Worm (Caenorhabditis elegans) whole organism, early embryonic: ENCODE measurements around the gene C05D2.8.

ENCODE experiments used
- B0310.2 ChIP-seq: sonication (generic microtip); optimal IDR thresholded peaks from 2 replicates; lab custom pipeline; 2016; ENCODE audit warnings: mild to moderate bottlenecking, missing genetic modification characterization, missing compliant biosample characterization
- F13C5.2 ChIP-seq: sonication (generic microtip); optimal IDR thresholded peaks from 2 replicates; lab custom pipeline; 2017; ENCODE audit warnings: mild to moderate bottlenecking, missing genetic modification characterization, inconsistent platforms, missing compliant biosample characterization
- aly-1 ChIP-seq: sonication (generic microtip); optimal IDR thresholded peaks from 2 replicates; lab custom pipeline; 2016; ENCODE audit warnings: missing genetic modification characterization, missing compliant biosample characterization
- ama-1 ChIP-seq: fragments of 150-350 bp; optimal IDR thresholded peaks from 2 replicates; lab custom pipeline; 2014
- ceh-13 ChIP-seq: fragments of 200-800 bp; sonication (Bioruptor generic); optimal IDR thresholded peaks from 2 replicates; lab custom pipeline; 2018; ENCODE audit warnings: mild to moderate bottlenecking, missing genetic modification characterization, missing compliant biosample characterization
- ceh-36 ChIP-seq: sonication (generic microtip); optimal IDR thresholded peaks from 2 replicates; lab custom pipeline; 2016; ENCODE audit warnings: missing genetic modification characterization, inconsistent platforms, missing compliant biosample characterization
- ets-7 ChIP-seq: sonication (generic microtip); optimal IDR thresholded peaks from 2 replicates; lab custom pipeline; 2016; ENCODE audit warnings: missing genotype, missing genetic modification characterization, missing compliant biosample characterization
- flt-1 ChIP-seq: fragments of 200-800 bp; sonication (Bioruptor generic); IDR thresholded peaks from 2 replicates; pipeline ENCODE4 v1.3.6; 2022; ENCODE audit warnings: missing genetic modification characterization, missing compliant biosample characterization
- hmbx-1 ChIP-seq: sonication (generic microtip); optimal IDR thresholded peaks from 2 replicates; lab custom pipeline; 2016; ENCODE audit warnings: mild to moderate bottlenecking, missing genetic modification characterization, missing compliant biosample characterization
- hmg-4 ChIP-seq: fragments of 200-800 bp; sonication (Bioruptor generic); optimal IDR thresholded peaks from 2 replicates; lab custom pipeline; 2018; ENCODE audit warnings: mild to moderate bottlenecking, missing genetic modification characterization, missing compliant biosample characterization
- hnd-1 ChIP-seq: sonication (generic microtip); optimal IDR thresholded peaks from 2 replicates; lab custom pipeline; 2016; ENCODE audit warnings: missing genetic modification characterization, missing compliant biosample characterization
- pes-1 ChIP-seq: fragments of 200-800 bp; sonication (Bioruptor generic); IDR thresholded peaks from 2 replicates; pipeline ENCODE4 v1.3.6; 2022; ENCODE audit warnings: missing genetic modification reagents, missing genetic modification characterization, missing compliant biosample characterization
- scrt-1 ChIP-seq: fragments of 200-800 bp; sonication (Bioruptor generic); IDR thresholded peaks from 2 replicates; pipeline ENCODE4 v1.3.6; 2022; ENCODE audit warnings: missing genetic modification characterization, missing compliant biosample characterization
- sea-1 ChIP-seq: fragments of 200-800 bp; sonication (Bioruptor generic); conservative IDR thresholded peaks from 2 replicates; pipeline ENCODE4 v1.3.6; 2022; ENCODE audit warnings: missing genetic modification characterization, missing compliant biosample characterization
- tbx-11 ChIP-seq: fragments of 200-800 bp; sonication (Bioruptor generic); IDR thresholded peaks from 2 replicates; pipeline ENCODE4 v1.3.6; 2022; ENCODE audit warnings: missing genetic modification characterization, missing compliant biosample characterization
- tbx-37 ChIP-seq: fragments of 200-800 bp; sonication (Bioruptor generic); conservative IDR thresholded peaks from 2 replicates; pipeline ENCODE4 v1.3.6; 2022; ENCODE audit warnings: missing genetic modification reagents, missing genetic modification characterization, missing compliant biosample characterization
- tra-4 ChIP-seq: sonication (generic microtip); optimal IDR thresholded peaks from 2 replicates; lab custom pipeline; 2017; ENCODE audit warnings: missing genetic modification characterization, missing compliant biosample characterization

C05D2.8 gene

DNA sequence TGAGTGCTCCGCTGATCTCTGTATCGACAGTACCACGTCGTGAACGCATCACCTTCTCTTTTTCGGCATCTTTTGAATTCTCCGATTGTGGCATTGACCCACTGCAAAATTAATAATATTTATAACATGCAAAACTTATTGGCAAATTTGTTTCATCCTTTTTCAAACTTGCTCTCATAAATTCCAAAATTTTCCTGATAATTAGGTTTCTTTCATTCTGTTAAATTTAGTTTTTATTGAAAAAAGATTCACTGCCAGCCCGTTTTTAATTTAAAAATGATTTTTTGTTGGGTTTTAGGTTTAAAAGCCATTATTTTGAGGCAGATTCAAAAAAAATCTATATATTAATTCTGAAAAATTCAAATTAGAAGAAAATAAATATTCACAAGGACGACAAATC is 10.2 kb downstream of the C05D2.8 start, which contains the start of gene wdr-37:
wdr-37 (minus strand) TSS at position 101 of the 400 bp plus-strand sequence.
- no peak for TF ChIP-seq hmg-4 (GFP tag; lab: Kevin White, UChicago)
- TF ChIP-seq aly-1 (tag; lab: Kevin White, UChicago) = no peak
- TF ChIP-seq sea-1 (GFP tag; lab: Robert Waterston, UW) = no peak
- no peak for TF ChIP-seq tbx-11 (GFP tag; lab: Robert Waterston, UW)
- TF ChIP-seq flt-1 (GFP tag; lab: Robert Waterston, UW) = no peak
- no peak for TF ChIP-seq tbx-37 (GFP tag; lab: Robert Waterston, UW)
- TF ChIP-seq pes-1 (GFP tag; lab: Robert Waterston, UW) = no peak
- no peak for TF ChIP-seq scrt-1 (GFP tag; lab: Robert Waterston, UW)

- TF ChIP-seq F13C5.2 (tag; lab: Kevin White, UChicago) = no peak
- TF ChIP-seq ama-1 (lab: Kevin White, UChicago) = no peak
- TF ChIP-seq hnd-1 (tag; lab: Kevin White, UChicago) = no peak
- TF ChIP-seq pes-1 (GFP tag; lab: Robert Waterston, UW) = no peak
- no peak for TF ChIP-seq sea-1 (GFP tag; lab: Robert Waterston, UW)
- TF ChIP-seq hmg-4 (GFP tag; lab: Kevin White, UChicago) = no peak
- TF ChIP-seq tbx-11 (GFP tag; lab: Robert Waterston, UW) = no peak
- no peak for TF ChIP-seq aly-1 (tag; lab: Kevin White, UChicago)
- TF ChIP-seq tra-4 (tag; lab: Kevin White, UChicago) = no peak
- no peak for TF ChIP-seq scrt-1 (GFP tag; lab: Robert Waterston, UW)
- no peak for TF ChIP-seq ets-7
- TF ChIP-seq B0310.2 (tag; lab: Kevin White, UChicago) = no peak
- no peak for TF ChIP-seq ceh-36 (tag; lab: Kevin White, UChicago)
- no peak for TF ChIP-seq hmbx-1
- no peak for TF ChIP-seq flt-1 (GFP tag; lab: Robert Waterston, UW)
- TF ChIP-seq ceh-13 (GFP tag; lab: Kevin White, UChicago) = no peak
- TF ChIP-seq tbx-37 (GFP tag; lab: Robert Waterston, UW) = no peak
Observed at ce11 chrIII:5595445-5595844, 14.7 kb downstream of the C05D2.8 start, which contains the start of gene ced-6. Gene ced-6 (plus strand): TSS chrIII:5595771.

DNA sequence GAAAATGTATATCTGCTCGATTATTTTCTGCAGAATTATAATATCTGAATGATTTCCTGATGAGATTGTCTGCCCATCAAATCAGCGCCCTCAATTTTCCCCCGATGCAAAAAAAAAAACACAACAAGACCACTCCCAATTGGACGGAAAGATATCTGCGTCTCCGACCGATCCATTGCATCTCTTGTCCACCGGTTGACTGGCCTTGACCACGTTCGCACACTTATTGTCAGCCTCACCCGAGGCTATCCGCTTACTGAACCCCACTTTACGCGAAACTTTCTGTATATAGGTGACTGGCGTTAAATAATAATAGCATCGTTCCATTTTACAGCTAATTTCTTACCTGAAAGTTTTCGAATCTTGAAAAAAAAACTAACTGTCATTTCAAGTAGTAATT is 15.8 kb downstream of the C05D2.8 start:
- TF ChIP-seq tbx-37 (GFP tag; lab: Robert Waterston, UW) (no peak), ceh-36 (tag; lab: Kevin White, UChicago) (no peak), tbx-11 (GFP tag; lab: Robert Waterston, UW) (no peak), scrt-1 (GFP tag; lab: Robert Waterston, UW) (no peak), F13C5.2 (tag; lab: Kevin White, UChicago) (no peak), sea-1 (GFP tag; lab: Robert Waterston, UW) (no peak), hmbx-1 (no peak), B0310.2 (tag; lab: Kevin White, UChicago) (no peak), hmg-4 (GFP tag; lab: Kevin White, UChicago) (no peak), ceh-13 (GFP tag; lab: Kevin White, UChicago) (no peak), flt-1 (GFP tag; lab: Robert Waterston, UW) (no peak), pes-1 (GFP tag; lab: Robert Waterston, UW) (no peak), aly-1 (tag; lab: Kevin White, UChicago) (no peak)

ce11 chrIII:5591668-5592149 is 18.4 kb downstream of the C05D2.8 start, which contains the start of the genes ddx-15 and ucr-1:
Gene ddx-15 (minus strand): TSS chrIII:5591718.
Gene ucr-1 (plus strand): TSS chrIII:5592135.
- no peak for TF ChIP-seq ceh-13 (GFP tag; lab: Kevin White, UChicago)
- no peak for TF ChIP-seq hnd-1 (tag; lab: Kevin White, UChicago)
- no peak for TF ChIP-seq ets-7
- TF ChIP-seq tra-4 (tag; lab: Kevin White, UChicago) = no peak
- TF ChIP-seq F13C5.2 (tag; lab: Kevin White, UChicago) = no peak
- no peak for TF ChIP-seq hmbx-1

- TF ChIP-seq hnd-1 (tag; lab: Kevin White, UChicago) (no peak), aly-1 (tag; lab: Kevin White, UChicago) (no peak), B0310.2 (tag; lab: Kevin White, UChicago) (no peak), ets-7 (no peak), hmbx-1 (no peak), scrt-1 (GFP tag; lab: Robert Waterston, UW) (no peak), ceh-36 (tag; lab: Kevin White, UChicago) (no peak), ama-1 (lab: Kevin White, UChicago) (no peak)
Observed at ce11 chrIII:5588746-5589145, 21.4 kb downstream of the C05D2.8 start.

DNA sequence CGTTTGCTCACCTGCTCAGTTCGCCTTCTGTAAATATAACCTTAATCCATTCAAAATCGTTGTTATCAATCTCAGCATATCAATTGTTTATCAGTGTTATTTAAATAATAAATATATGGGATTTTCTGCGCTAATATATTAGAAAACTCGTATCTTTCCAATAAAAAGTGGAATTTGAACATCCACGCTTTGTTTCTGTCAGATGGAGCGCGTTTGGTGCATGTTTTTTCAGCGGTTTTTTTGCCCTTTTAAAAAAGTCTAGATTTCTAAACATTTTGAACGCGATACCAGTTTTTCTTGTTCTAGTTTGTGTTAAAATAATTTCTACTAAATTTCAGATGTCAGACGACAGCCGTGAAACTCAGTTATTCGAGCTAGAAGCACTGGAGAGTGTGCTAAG is 23.2 kb downstream of the C05D2.8 start, which contains the start of gene F56D2.2:
F56D2.2 (plus strand) TSS at position 339 of the 400 bp plus-strand sequence.
- no peak for TF ChIP-seq F13C5.2 (tag; lab: Kevin White, UChicago)
- TF ChIP-seq scrt-1 (GFP tag; lab: Robert Waterston, UW) = no peak
- TF ChIP-seq hmbx-1 = no peak
- no peak for TF ChIP-seq B0310.2 (tag; lab: Kevin White, UChicago)
- TF ChIP-seq tra-4 (tag; lab: Kevin White, UChicago) = no peak

- TF ChIP-seq aly-1 (tag; lab: Kevin White, UChicago) (no peak), tbx-37 (GFP tag; lab: Robert Waterston, UW) (no peak), tbx-11 (GFP tag; lab: Robert Waterston, UW) (no peak), hmbx-1 (no peak), scrt-1 (GFP tag; lab: Robert Waterston, UW) (no peak), ceh-13 (GFP tag; lab: Kevin White, UChicago) (no peak), flt-1 (GFP tag; lab: Robert Waterston, UW) (no peak), hnd-1 (tag; lab: Kevin White, UChicago) (no peak), pes-1 (GFP tag; lab: Robert Waterston, UW) (no peak), hmg-4 (GFP tag; lab: Kevin White, UChicago) (no peak), ets-7 (no peak), ceh-36 (tag; lab: Kevin White, UChicago) (no peak), sea-1 (GFP tag; lab: Robert Waterston, UW) (no peak), ama-1 (lab: Kevin White, UChicago) (no peak)
Observed at ce11 chrIII:5585711-5586110, 24.4 kb downstream of the C05D2.8 start.
